Fruit fly (Drosophila melanogaster) whole organism, embryonic: ENCODE measurements around the gene VhaSFD.

Experiments used
- Abd-B ChIP-seq: fragments of 200-800 bp; sonication (Bioruptor generic); optimal IDR thresholded peaks from 2 replicates; lab custom pipeline; 2018; ENCODE audit warnings: missing biosample characterization, mild to moderate bottlenecking, missing genetic modification characterization, moderate library complexity
- Adf1 ChIP-seq: fragments of 200-800 bp; sonication (Bioruptor generic); IDR thresholded peaks from 2 replicates; pipeline ENCODE4 v1.3.6; 2022; ENCODE audit warnings: missing biosample characterization, missing genetic modification characterization
- CG10321 ChIP-seq: fragments of 200-800 bp; sonication (Bioruptor generic); IDR thresholded peaks from 2 replicates; pipeline ENCODE4 v1.3.6; 2022; ENCODE audit warnings: missing biosample characterization, missing genetic modification characterization
- CG12071 ChIP-seq: fragments of 200-800 bp; sonication (Bioruptor generic); optimal IDR thresholded peaks from 3 replicates; lab custom pipeline; 2018; ENCODE audit warnings: missing biosample characterization, mild to moderate bottlenecking, missing genetic modification characterization
- CG12155 ChIP-seq: fragments of 200-800 bp; sonication (Bioruptor generic); optimal IDR thresholded peaks from 3 replicates; lab custom pipeline; 2016; ENCODE audit warnings: missing biosample characterization, missing genetic modification characterization
- CG12236 ChIP-seq: fragments of 200-800 bp; sonication (Bioruptor generic); optimal IDR thresholded peaks from 2 replicates; lab custom pipeline; 2016; ENCODE audit warnings: missing biosample characterization, missing genetic modification characterization
- CG14014 ChIP-seq: fragments of 200-800 bp; sonication (Bioruptor generic); IDR thresholded peaks from 2 replicates; pipeline ENCODE4 v1.3.6; 2022; ENCODE audit warnings: missing biosample characterization, missing genetic modification characterization
- CG15011 ChIP-seq: fragments of 200-800 bp; sonication (Bioruptor generic); optimal IDR thresholded peaks from 3 replicates; lab custom pipeline; 2018; ENCODE audit warnings: missing biosample characterization, mild to moderate bottlenecking, missing genetic modification characterization
- CG15696 ChIP-seq: fragments of 200-800 bp; sonication (Bioruptor generic); optimal IDR thresholded peaks from 2 replicates; lab custom pipeline; 2019; ENCODE audit warnings: missing biosample characterization, mild to moderate bottlenecking, missing genetic modification characterization, moderate library complexity
- CG1647 ChIP-seq: fragments of 200-800 bp; sonication (Bioruptor generic); optimal IDR thresholded peaks from 3 replicates; lab custom pipeline; 2016; ENCODE audit warnings: missing biosample characterization, missing genetic modification characterization
- CG17802 ChIP-seq: fragments of 200-800 bp; sonication (Bioruptor generic); optimal IDR thresholded peaks from 2 replicates; lab custom pipeline; 2018; ENCODE audit warnings: missing biosample characterization, mild to moderate bottlenecking, missing genetic modification characterization, moderate library complexity
- CG17912 ChIP-seq: fragments of 200-800 bp; sonication (Bioruptor generic); optimal IDR thresholded peaks from 2 replicates; lab custom pipeline; 2018; ENCODE audit warnings: missing biosample characterization, mild to moderate bottlenecking, missing genetic modification characterization
- CG18619 ChIP-seq: fragments of 200-800 bp; sonication (Bioruptor generic); optimal IDR thresholded peaks from 3 replicates; lab custom pipeline; 2017; ENCODE audit warnings: missing biosample characterization, mild to moderate bottlenecking, missing genetic modification characterization
- CG3163 ChIP-seq: fragments of 200-800 bp; sonication (Bioruptor generic); optimal IDR thresholded peaks from 3 replicates; lab custom pipeline; 2016; ENCODE audit warnings: missing biosample characterization, missing genetic modification characterization
- CG34224 ChIP-seq: fragments of 200-800 bp; sonication (Bioruptor generic); IDR thresholded peaks from 3 replicates; pipeline ENCODE4 v1.3.6; 2022; ENCODE audit warnings: missing biosample characterization, missing genetic modification characterization; ENCODE audit not compliant: partially characterized antibody
- CG34376 ChIP-seq: fragments of 200-800 bp; sonication (Bioruptor generic); optimal IDR thresholded peaks from 2 replicates; lab custom pipeline; 2018; ENCODE audit warnings: missing biosample characterization, mild to moderate bottlenecking, missing genetic modification characterization
- CG4820 ChIP-seq: fragments of 200-800 bp; sonication (Bioruptor generic); optimal IDR thresholded peaks from 3 replicates; lab custom pipeline; 2016; ENCODE audit warnings: missing biosample characterization, missing genetic modification characterization
- CG4854 ChIP-seq: fragments of 200-800 bp; sonication (Bioruptor generic); optimal IDR thresholded peaks from 2 replicates; lab custom pipeline; 2016; ENCODE audit warnings: missing biosample characterization, missing genetic modification characterization, inconsistent platforms
- CG7928 ChIP-seq: fragments of 200-800 bp; sonication (Bioruptor generic); optimal IDR thresholded peaks from 2 replicates; lab custom pipeline; 2017; ENCODE audit warnings: missing biosample characterization, mild to moderate bottlenecking, missing genetic modification characterization
- D19A ChIP-seq: fragments of 200-800 bp; optimal IDR thresholded peaks from 3 replicates; lab custom pipeline; 2019; ENCODE audit warnings: missing biosample characterization, mild to moderate bottlenecking, missing genetic modification characterization, moderate library complexity
- Dip2 ChIP-seq: fragments of 200-800 bp; sonication (Bioruptor generic); IDR thresholded peaks from 2 replicates; pipeline ENCODE4 v1.3.6; 2022; ENCODE audit warnings: missing biosample characterization, missing genetic modification characterization
- Doc2 ChIP-seq: fragments of 200-800 bp; sonication (Bioruptor generic); IDR thresholded peaks from 2 replicates; pipeline ENCODE4 v1.3.6; 2022; ENCODE audit warnings: missing biosample characterization, missing genetic modification characterization
- Doc3 ChIP-seq: fragments of 200-800 bp; sonication (Bioruptor generic); IDR thresholded peaks from 3 replicates; pipeline ENCODE4 v1.3.6; 2022; ENCODE audit warnings: missing biosample characterization, missing genetic modification characterization; ENCODE audit not compliant: partially characterized antibody
- Gsc ChIP-seq: fragments of 200-800 bp; sonication (Bioruptor generic); IDR thresholded peaks from 2 replicates; pipeline ENCODE4 v1.3.6; 2022; ENCODE audit warnings: missing biosample characterization, missing genetic modification characterization
- Hmr ChIP-seq: fragments of 200-800 bp; sonication (Bioruptor generic); optimal IDR thresholded peaks from 3 replicates; lab custom pipeline; 2017; ENCODE audit warnings: mild to moderate bottlenecking, missing biosample characterization, missing genetic modification reagents, missing genetic modification characterization
- Hmx ChIP-seq: fragments of 200-800 bp; sonication (Bioruptor generic); optimal IDR thresholded peaks from 2 replicates; lab custom pipeline; 2016; ENCODE audit warnings: missing biosample characterization, missing genetic modification characterization
- MESR4 ChIP-seq: fragments of 200-800 bp; sonication (Bioruptor generic); optimal IDR thresholded peaks from 2 replicates; lab custom pipeline; 2018; ENCODE audit warnings: missing biosample characterization, mild to moderate bottlenecking, missing genetic modification characterization, moderate library complexity
- Meics ChIP-seq: fragments of 200-800 bp; sonication (Bioruptor generic); optimal IDR thresholded peaks from 2 replicates; lab custom pipeline; 2017; ENCODE audit warnings: missing biosample characterization, mild to moderate bottlenecking, missing genetic modification characterization
- Nf-YC ChIP-seq: fragments of 200-800 bp; optimal IDR thresholded peaks from 3 replicates; lab custom pipeline; 2019; ENCODE audit warnings: missing biosample characterization, mild to moderate bottlenecking, missing genetic modification characterization, moderate library complexity
- Sin3A ChIP-seq: fragments of >200 bp; optimal IDR thresholded peaks from 2 replicates; lab custom pipeline; 2018
- Six4 ChIP-seq: fragments of 200-800 bp; sonication (Bioruptor generic); optimal IDR thresholded peaks from 2 replicates; lab custom pipeline; 2016; ENCODE audit warnings: missing biosample characterization, missing genetic modification characterization
- Sry-β ChIP-seq: fragments of 200-800 bp; sonication (Bioruptor generic); optimal IDR thresholded peaks from 2 replicates; lab custom pipeline; 2018; ENCODE audit warnings: missing biosample characterization, mild to moderate bottlenecking, missing genetic modification characterization, moderate library complexity
- ac ChIP-seq: fragments of 200-800 bp; sonication (Bioruptor generic); optimal IDR thresholded peaks from 3 replicates; lab custom pipeline; 2017; ENCODE audit warnings: missing biosample characterization, mild to moderate bottlenecking, missing genetic modification characterization
- amos ChIP-seq: fragments of 200-800 bp; sonication (Bioruptor generic); IDR thresholded peaks from 2 replicates; pipeline ENCODE4 v1.3.6; 2022; ENCODE audit warnings: missing biosample characterization, missing genetic modification characterization; ENCODE audit not compliant: partially characterized antibody
- bcd ChIP-seq: fragments of 200-800 bp; sonication (Bioruptor generic); optimal IDR thresholded peaks from 2 replicates; lab custom pipeline; 2017; ENCODE audit warnings: missing biosample characterization, mild to moderate bottlenecking, missing genetic modification characterization
- cad ChIP-seq: fragments of >200 bp; optimal IDR thresholded peaks from 2 replicates; lab custom pipeline; 2017; ENCODE audit warnings: missing biosample characterization, missing genetic modification characterization
- ci ChIP-seq: fragments of 200-800 bp; sonication (Bioruptor generic); IDR thresholded peaks from 3 replicates; pipeline ENCODE4 v1.3.6; 2022; ENCODE audit warnings: missing biosample characterization, missing genetic modification characterization
- disco-r ChIP-seq: fragments of 200-800 bp; sonication (Bioruptor generic); optimal IDR thresholded peaks from 2 replicates; lab custom pipeline; 2016; ENCODE audit warnings: missing biosample characterization, missing genetic modification characterization
- esg ChIP-seq: fragments of 200-800 bp; sonication (Bioruptor generic); conservative IDR thresholded peaks from 2 replicates; pipeline ENCODE4 v1.3.6; 2022; ENCODE audit warnings: missing biosample characterization, missing genetic modification characterization
- h ChIP-seq: fragments of >200 bp; optimal IDR thresholded peaks from 2 replicates; lab custom pipeline; 2017
- kni ChIP-seq: fragments of 200-800 bp; sonication (Bioruptor generic); optimal IDR thresholded peaks from 3 replicates; lab custom pipeline; 2017; ENCODE audit warnings: mild to moderate bottlenecking, missing biosample characterization, missing genetic modification reagents, missing genetic modification characterization
- lilli ChIP-seq: fragments of 200-800 bp; sonication (Bioruptor generic); optimal IDR thresholded peaks from 3 replicates; lab custom pipeline; 2016; ENCODE audit warnings: missing biosample characterization, missing genetic modification characterization
- pros ChIP-seq: fragments of 200-800 bp; sonication (Bioruptor generic); optimal IDR thresholded peaks from 3 replicates; lab custom pipeline; 2019; ENCODE audit warnings: missing biosample characterization, mild to moderate bottlenecking, missing genetic modification characterization, moderate library complexity
- repo ChIP-seq: fragments of 200-800 bp; sonication (Bioruptor generic); optimal IDR thresholded peaks from 2 replicates; lab custom pipeline; 2016; ENCODE audit warnings: missing biosample characterization, missing genetic modification characterization
- schlank ChIP-seq: fragments of 200-800 bp; sonication (Bioruptor generic); optimal IDR thresholded peaks from 2 replicates; lab custom pipeline; 2018; ENCODE audit warnings: missing biosample characterization, mild to moderate bottlenecking, missing genetic modification characterization
- so ChIP-seq: fragments of 200-800 bp; sonication (Bioruptor generic); IDR thresholded peaks from 3 replicates; pipeline ENCODE4 v1.3.6; 2022; ENCODE audit warnings: missing biosample characterization, missing genetic modification characterization
- wek ChIP-seq: fragments of 200-800 bp; sonication (Bioruptor generic); optimal IDR thresholded peaks from 3 replicates; lab custom pipeline; 2018; ENCODE audit warnings: missing biosample characterization, mild to moderate bottlenecking, missing genetic modification characterization, moderate library complexity
- zen2 ChIP-seq: fragments of 200-800 bp; sonication (Bioruptor generic); IDR thresholded peaks from 3 replicates; pipeline ENCODE4 v1.3.6; 2022; ENCODE audit warnings: missing biosample characterization, missing genetic modification characterization; ENCODE audit not compliant: partially characterized antibody
- zf30C ChIP-seq: fragments of 200-800 bp; sonication (Bioruptor generic); optimal IDR thresholded peaks from 3 replicates; lab custom pipeline; 2018; ENCODE audit warnings: missing biosample characterization, mild to moderate bottlenecking, missing genetic modification characterization

Gene VhaSFD

dm6 chr2L:16715841-16716701 lies 11.6 kb downstream of the VhaSFD start, which contains the start of the genes Cyt-c-d and CG31808 (continued):
- TF ChIP-seq CG12155 (GFP tag; lab: Kevin White, UChicago) (peak; percentile 93), CG34224 (0 out of 3 replicates have a peak, but pooled peaks have one; percentile 7), CG17912 (peak; percentile 75), ac (peak; percentile 79), disco-r (GFP tag; lab: Kevin White, UChicago) (peak; percentile 93), bcd (GFP tag; lab: Kevin White, UChicago) (peak; percentile 97), Doc2 (GFP tag; lab: Robert Waterston, UW) (peak; percentile 83), Gsc (GFP tag; lab: Robert Waterston, UW) (peak; percentile 92), Six4 (GFP tag; lab: Kevin White, UChicago) (peak; percentile 95), Adf1 (peak; percentile 77), Hmr (peak; percentile 98), lilli (GFP tag; lab: Kevin White, UChicago) (peak; percentile 96), kni (GFP tag; lab: Kevin White, UChicago) (peak; percentile 85), amos (GFP tag; lab: Robert Waterston, UW) (no peak; the same call in 1 of the 2 replicates), zf30C (GFP tag; lab: Kevin White, UChicago) (peak; percentile 93), Dip2 (GFP tag; lab: Robert Waterston, UW) (no peak; the same call in 1 of the 2 replicates), D19A (tag; lab: Kevin White, UChicago) (peak; percentile 94), repo (GFP tag; lab: Kevin White, UChicago) (peak; percentile 88), Sry-β (GFP tag; lab: Kevin White, UChicago) (peak; percentile 73), CG4820 (GFP tag; lab: Kevin White, UChicago) (peak; percentile 95), CG4854 (GFP tag; lab: Kevin White, UChicago) (peak; percentile 92), CG7928 (peak; percentile 71), CG10321 (peak; percentile 68; the same call in 1 of the 2 replicates), CG34376 (GFP tag; lab: Kevin White, UChicago) (peak; percentile 91), Doc3 (no peak), CG1647 (peak; percentile 86), Sin3A (lab: Kevin White, UChicago) (no peak), CG14014 (GFP tag; lab: Robert Waterston, UW) (peak; percentile 96), h (lab: Kevin White, UChicago) (no peak), CG12071 (GFP tag; lab: Kevin White, UChicago) (peak; percentile 94), schlank (peak; percentile 70), Meics (GFP tag; lab: Kevin White, UChicago) (peak; percentile 95), esg (peak; percentile 97), CG15696 (tag; lab: Kevin White, UChicago) (peak; percentile 77), Abd-B (GFP tag; lab: Kevin White, UChicago) (peak; percentile 95), so (GFP tag; lab: Robert Waterston, UW) (peak; percentile 97), zen2 (GFP tag; lab: Robert Waterston, UW) (no peak; the same call in 2 of the 3 replicates), CG18619 (GFP tag; lab: Kevin White, UChicago) (peak; percentile 97), cad (GFP tag; lab: Kevin White, UChicago) (no peak), ci (GFP tag; lab: Robert Waterston, UW) (peak; percentile 99), pros (GFP tag; lab: Kevin White, UChicago) (peak; percentile 59), CG3163 (peak; percentile 60), Hmx (GFP tag; lab: Kevin White, UChicago) (peak; percentile 85), MESR4 (GFP tag; lab: Kevin White, UChicago) (peak; percentile 47), CG15011 (GFP tag; lab: Kevin White, UChicago) (peak; percentile 92), wek (GFP tag; lab: Kevin White, UChicago) (peak; percentile 84), CG12236 (GFP tag; lab: Kevin White, UChicago) (peak; percentile 85), CG17802 (peak; percentile 87), Nf-YC (tag; lab: Kevin White, UChicago) (peak; percentile 83)
